Fruit fly (Drosophila melanogaster) whole organism, embryonic: ENCODE results near the gene CG31344.

Experiments used
- D19A ChIP-seq: fragments of 200-800 bp; optimal IDR thresholded peaks from 3 replicates; lab custom pipeline; 2019; ENCODE audit warnings: missing biosample characterization, mild to moderate bottlenecking, missing genetic modification characterization, moderate library complexity
- Nf-YB ChIP-seq: fragments of 200-800 bp; sonication (Bioruptor generic); optimal IDR thresholded peaks from 3 replicates; lab custom pipeline; 2019; ENCODE audit warnings: missing biosample characterization, mild to moderate bottlenecking, missing genetic modification characterization, moderate library complexity
- ac ChIP-seq: fragments of 200-800 bp; sonication (Bioruptor generic); optimal IDR thresholded peaks from 3 replicates; lab custom pipeline; 2017; ENCODE audit warnings: missing biosample characterization, mild to moderate bottlenecking, missing genetic modification characterization
- danr ChIP-seq: fragments of 200-800 bp; sonication (Bioruptor generic); IDR thresholded peaks from 2 replicates; pipeline ENCODE4 v1.3.6; 2022; ENCODE audit warnings: missing biosample characterization, missing genetic modification characterization
- onecut ChIP-seq: fragments of 200-800 bp; sonication (Bioruptor generic); IDR thresholded peaks from 2 replicates; pipeline ENCODE4 v1.3.6; 2022; ENCODE audit warnings: missing biosample characterization, missing genetic modification characterization
- ranshi ChIP-seq: fragments of 200-800 bp; sonication (Bioruptor generic); IDR thresholded peaks from 2 replicates; pipeline ENCODE4 v1.3.6; 2022; ENCODE audit warnings: missing biosample characterization, missing genetic modification characterization

dm6 chr3R:15262710-15263672 lies 37.9 kb upstream of the CG31344 start, which contains the start of the genes eIF2gamma and Set:
- TF ChIP-seq Nf-YB (GFP tag; lab: Kevin White, UChicago) (no peak), onecut (no peak), D19A (tag; lab: Kevin White, UChicago) (no peak), ranshi (GFP tag; lab: Robert Waterston, UW) (peak; percentile 54; the same call in 1 of the 2 replicates), ac (GFP tag; lab: Kevin White, UChicago) (no peak), danr (no peak)
